Worm (Caenorhabditis elegans): ENCODE measurements around the gene pha-2.

Gene pha-2

ce11 chrX:666125-666524, 29.3 kb upstream of the pha-2 start, which contains the start of gene T19D7.5:
T19D7.5 (minus strand) TSS chrX:666225.
- no peak for TF ChIP-seq aptf-2 (GFP tag; conservative IDR thresholded peaks at IDR 0.05)
- no peak for TF ChIP-seq T07F8.4 (tag; optimal IDR thresholded peaks at IDR 0.05)
- no peak for TF ChIP-seq tbp1 (GFP tag; optimal IDR thresholded peaks at IDR 0.05)
- no peak for TF ChIP-seq ccch-3 (GFP tag; optimal IDR thresholded peaks at IDR 0.05)
- TF ChIP-seq ztf-18 (tag; optimal IDR thresholded peaks at IDR 0.05), result no peak
- no peak for TF ChIP-seq T26A5.8 (tag; optimal IDR thresholded peaks at IDR 0.05)
- TF ChIP-seq hrde-1 (tag; optimal IDR thresholded peaks at IDR 0.05; ENCODE audit: borderline replicate concordance), result no peak
- TF ChIP-seq cebp-1 (GFP tag; IDR thresholded peaks at IDR 0.05), result no peak
- TF ChIP-seq cebp-1 (tag; optimal IDR thresholded peaks at IDR 0.05), result no peak
- TF ChIP-seq ceh-40 (GFP tag; IDR thresholded peaks at IDR 0.05), result no peak
- TF ChIP-seq nhr-80 (tag; optimal IDR thresholded peaks at IDR 0.05), result no peak
- no peak for TF ChIP-seq K11D2.4 (GFP tag; IDR thresholded peaks at IDR 0.05)
- TF ChIP-seq lag-1 (GFP tag; IDR thresholded peaks at IDR 0.05), result no peak
- no peak for TF ChIP-seq lsl-1 (GFP tag; optimal IDR thresholded peaks at IDR 0.05)
- TF ChIP-seq cebp-2 (GFP tag; IDR thresholded peaks at IDR 0.05), result no peak
- no peak for TF ChIP-seq lin-40 (tag; optimal IDR thresholded peaks at IDR 0.05)
- TF ChIP-seq F49E8.2 (tag; optimal IDR thresholded peaks at IDR 0.05; ENCODE audit: insufficient read depth), result no peak
- TF ChIP-seq lin-54 (GFP tag; optimal IDR thresholded peaks at IDR 0.05), result no peak
- no peak for TF ChIP-seq sptf-2 (GFP tag; optimal IDR thresholded peaks at IDR 0.05)

- TF ChIP-seq nhr-80 (tag; optimal IDR thresholded peaks at IDR 0.05) (peak; percentile 38), F23B12.7 (tag; optimal IDR thresholded peaks at IDR 0.05; ENCODE audit: insufficient read depth) (peak; percentile 23), K12H6.12 (tag; optimal IDR thresholded peaks at IDR 0.05) (peak; percentile 12), nhr-90 (tag; optimal IDR thresholded peaks at IDR 0.05) (no peak), lin-40 (tag; optimal IDR thresholded peaks at IDR 0.05) (peak; percentile 36), snpc-4 (GFP tag; optimal IDR thresholded peaks at IDR 0.05) (no peak), snpc-4 (tag; optimal IDR thresholded peaks at IDR 0.05) (peak in 2 of 4 experiments; percentile 42 to 72)
Measured at ce11 chrX:661727-662330, 25.0 kb upstream of the pha-2 start, which contains the start of gene rund-1. rund-1 (minus strand) TSS chrX:661777.

- TF ChIP-seq ceh-27 (GFP tag; optimal IDR thresholded peaks at IDR 0.05), result no peak
- TF ChIP-seq mes-4 (tag; optimal IDR thresholded peaks at IDR 0.05), result no peak
- no peak for TF ChIP-seq ztf-6 (GFP tag; IDR thresholded peaks at IDR 0.05)
- TF ChIP-seq sptf-2 (GFP tag; optimal IDR thresholded peaks at IDR 0.05), result no peak
- TF ChIP-seq atf-7 (tag; optimal IDR thresholded peaks at IDR 0.05), result no peak
- TF ChIP-seq T26A5.8 (tag; optimal IDR thresholded peaks at IDR 0.05), result no peak
- TF ChIP-seq lsl-1 (GFP tag; optimal IDR thresholded peaks at IDR 0.05), result no peak
- TF ChIP-seq tbp1 (GFP tag; optimal IDR thresholded peaks at IDR 0.05), result no peak
- TF ChIP-seq dpl-1 (GFP tag; optimal IDR thresholded peaks at IDR 0.05), result no peak
- no peak for TF ChIP-seq mel-28 (tag; optimal IDR thresholded peaks at IDR 0.05; ENCODE audit: borderline replicate concordance)
- no peak for TF ChIP-seq efl-1 (GFP tag; optimal IDR thresholded peaks at IDR 0.05)
Measured at ce11 chrX:655884-656283, 19.1 kb upstream of the pha-2 start, which contains the start of gene lpr-7. lpr-7 (plus strand) TSS chrX:656184.

ce11 chrX:654804-655203, 18.0 kb upstream of the pha-2 start, which contains the start of gene ifc-2:
ifc-2 (minus strand) TSS chrX:654904.
- TF ChIP-seq efl-1 (GFP tag; optimal IDR thresholded peaks at IDR 0.05), result no peak
- TF ChIP-seq gei-17 (GFP tag; optimal IDR thresholded peaks at IDR 0.05), result no peak
- TF ChIP-seq T07F8.4 (tag; optimal IDR thresholded peaks at IDR 0.05), result no peak
- no peak for TF ChIP-seq ztf-22 (GFP tag; optimal IDR thresholded peaks at IDR 0.05)
- no peak for TF ChIP-seq B0019.2 (GFP tag; conservative IDR thresholded peaks at IDR 0.05)
- no peak for TF ChIP-seq atf-7 (tag; optimal IDR thresholded peaks at IDR 0.05)

Data from whole organism, young adult.